Worm (Caenorhabditis elegans) whole organism, L1 larva: Measurements from ENCODE around the gene K08E4.2.

Experiments
- F16B12.6 ChIP-seq: fragments of 150-350 bp; optimal IDR thresholded peaks from 2 replicates; lab custom pipeline; 2014; ENCODE audit warnings: missing biosample characterization, missing genetic modification characterization
- Y116A8C.19 ChIP-seq: sonication (generic microtip); optimal IDR thresholded peaks from 2 replicates; lab custom pipeline; 2016; ENCODE audit warnings: missing compliant biosample characterization, missing genetic modification characterization, borderline replicate concordance
- ces-1 ChIP-seq: fragments of 150-350 bp; optimal IDR thresholded peaks from 2 replicates; lab custom pipeline; 2014; ENCODE audit warnings: missing biosample characterization, missing genetic modification reagents, missing genetic modification characterization
- dpl-1 ChIP-seq, 3 experiments: fragments of 150-350 bp in 2 of 3; sonication (generic microtip) in 1 of 3; optimal IDR thresholded peaks; 2 replicates each; lab custom pipeline; 2014 to 2017; ENCODE audit warnings: missing biosample characterization in 3 of 3, missing genetic modification characterization in 3 of 3, missing genetic modification reagents in 3 of 3
- efl-1 ChIP-seq, 4 experiments: fragments of 150-350 bp; optimal IDR thresholded peaks in 3 of 4; peaks in 1 of 4; 1 replicate in 1 of 4; 2 replicates in 3 of 4; lab custom pipeline; 2014; ENCODE audit warnings: missing biosample characterization in 2 of 4, missing genetic modification characterization in 2 of 4, missing genetic modification reagents in 2 of 4
- fos-1 ChIP-seq: fragments of 150-350 bp; optimal IDR thresholded peaks from 2 replicates; lab custom pipeline; 2014; ENCODE audit warnings: missing biosample characterization, missing genetic modification characterization
- hpl-2 ChIP-seq: fragments of 150-350 bp; optimal IDR thresholded peaks from 2 replicates; lab custom pipeline; 2014; ENCODE audit warnings: missing biosample characterization, missing genetic modification reagents, missing genetic modification characterization
- nhr-11 ChIP-seq: fragments of 150-350 bp; optimal IDR thresholded peaks from 2 replicates; lab custom pipeline; 2014; ENCODE audit warnings: missing biosample characterization, missing genetic modification characterization
- nhr-76 ChIP-seq: sonication (generic microtip); optimal IDR thresholded peaks from 2 replicates; lab custom pipeline; 2017; ENCODE audit warnings: missing biosample characterization, missing genetic modification characterization
- nhr-90 ChIP-seq: sonication (generic microtip); optimal IDR thresholded peaks from 2 replicates; lab custom pipeline; 2016; ENCODE audit warnings: mild to moderate bottlenecking, missing genetic modification characterization, missing compliant biosample characterization; ENCODE audit not compliant: poor library complexity
- rnt-1 ChIP-seq: sonication (generic microtip); optimal IDR thresholded peaks from 2 replicates; lab custom pipeline; 2016; ENCODE audit warnings: mild to moderate bottlenecking, missing genetic modification characterization, moderate library complexity, missing compliant biosample characterization

ce11 chrIV:12088898-12089297, 32.4 kb upstream of the K08E4.2 start:
- TF ChIP-seq nhr-90 (tag; lab: Kevin White, UChicago) (no peak), hpl-2 (no peak), ces-1 (GFP tag; lab: Kevin White, UChicago) (no peak), efl-1 (optimal IDR thresholded peaks at IDR 0.05; lab: Kevin White, UChicago) (peak; percentile 43 to 61), efl-1 (GFP tag; optimal IDR thresholded peaks at IDR 0.05 in 1 of 2; lab: Kevin White, UChicago) (peak; percentile 42 to 84), Y116A8C.19 (no peak), nhr-11 (tag; lab: Kevin White, UChicago) (no peak), dpl-1 (GFP tag; optimal IDR thresholded peaks at IDR 0.05; lab: Kevin White, UChicago) (peak in 1 of 3 experiments; percentile 55), nhr-76 (no peak), fos-1 (peak; percentile 7), F16B12.6 (tag; lab: Kevin White, UChicago) (no peak), rnt-1 (tag; lab: Kevin White, UChicago) (peak; percentile 42)
